Fruit fly (Drosophila melanogaster) whole organism: ENCODE measurements around the gene Rbcn-3B.

ENCODE experiments used
- CG8478 ChIP-seq: fragments of >200 bp; optimal IDR thresholded peaks from 2 replicates; lab custom pipeline; 2018; ENCODE audit warnings: inconsistent platforms
- Dll ChIP-seq: fragments of >200 bp; optimal IDR thresholded peaks from 2 replicates; lab custom pipeline; 2017
- EcR ChIP-seq, 2 experiments: fragments of >200 bp; optimal IDR thresholded peaks; 2 replicates each; lab custom pipeline; 2017; ENCODE audit warnings: missing biosample characterization in 2 of 2, missing genetic modification characterization in 2 of 2, missing genetic modification reagents in 2 of 2
- pan ChIP-seq: fragments of >200 bp; optimal IDR thresholded peaks from 2 replicates; lab custom pipeline; 2017
- psq ChIP-seq: fragments of >200 bp; optimal IDR thresholded peaks from 2 replicates; lab custom pipeline; 2017
- usp ChIP-seq: fragments of >200 bp; optimal IDR thresholded peaks from 2 replicates; lab custom pipeline; 2017; ENCODE audit warnings: missing biosample characterization, missing genetic modification characterization, mixed read lengths

The Rbcn-3B gene

dm6 chrX:1927473-1928306, 19.0 kb downstream of the Rbcn-3B start, which contains the start of gene CG11596:
Gene CG11596 (plus strand): TSS chrX:1927683.
- TF ChIP-seq usp (GFP tag; lab: Kevin White, UChicago) (no peak), Dll (lab: Kevin White, UChicago) (no peak), CG8478 (lab: Kevin White, UChicago) (no peak)

dm6 chrX:1940020-1940419, 31.3 kb downstream of the Rbcn-3B start, which contains the start of the genes CG3857 and CG3587:
Gene CG3857 (minus strand): TSS chrX:1940040.
Gene CG3587 (plus strand): TSS chrX:1940307.
- no peak for TF ChIP-seq usp (GFP tag; lab: Kevin White, UChicago)
- TF ChIP-seq EcR (GFP tag; optimal IDR thresholded peaks at IDR 0.05; lab: Kevin White, UChicago): no peak
- TF ChIP-seq Dll (lab: Kevin White, UChicago): no peak
- TF ChIP-seq psq: no peak
- no peak for TF ChIP-seq pan (lab: Kevin White, UChicago)
- TF ChIP-seq CG8478 (lab: Kevin White, UChicago): no peak

dm6 chrX:1941669-1942092, 33.0 kb downstream of the Rbcn-3B start, which contains the start of gene Hr4:
Gene Hr4 (plus strand): TSS chrX:1941940.
- TF ChIP-seq Dll (lab: Kevin White, UChicago): peak; percentile 24
- TF ChIP-seq usp (GFP tag; lab: Kevin White, UChicago): no peak
- TF ChIP-seq CG8478 (lab: Kevin White, UChicago): no peak
- peak; percentile 53 to 92 for TF ChIP-seq EcR (GFP tag; optimal IDR thresholded peaks at IDR 0.05; lab: Kevin White, UChicago)

dm6 chrX:1943337-1944244, 34.9 kb downstream of the Rbcn-3B start:
- TF ChIP-seq psq (no peak), EcR (GFP tag; optimal IDR thresholded peaks at IDR 0.05; lab: Kevin White, UChicago) (peak; percentile 89 to 94), pan (lab: Kevin White, UChicago) (no peak), usp (GFP tag; lab: Kevin White, UChicago) (no peak), Dll (lab: Kevin White, UChicago) (peak; percentile 69), CG8478 (lab: Kevin White, UChicago) (peak; percentile 2)

- TF ChIP-seq pan (lab: Kevin White, UChicago) (no peak), EcR (GFP tag; optimal IDR thresholded peaks at IDR 0.05; lab: Kevin White, UChicago) (peak; percentile 53 to 70), psq (no peak), usp (GFP tag; lab: Kevin White, UChicago) (no peak)
These were observed 35.8 kb downstream of the Rbcn-3B start for dm6 chrX:1944245-1945114.

dm6 chrX:1945241-1945640, 36.5 kb downstream of the Rbcn-3B start:
- TF ChIP-seq usp (GFP tag; lab: Kevin White, UChicago) (no peak), psq (no peak), EcR (GFP tag; optimal IDR thresholded peaks at IDR 0.05; lab: Kevin White, UChicago) (peak; percentile 83 to 88), CG8478 (lab: Kevin White, UChicago) (no peak)

dm6 chrX:1947178-1947872, 38.6 kb downstream of the Rbcn-3B start:
- TF ChIP-seq EcR (GFP tag; optimal IDR thresholded peaks at IDR 0.05; lab: Kevin White, UChicago): peak; percentile 73 to 93
- no peak for TF ChIP-seq psq

dm6 chrX:1947900-1948374, 39.2 kb downstream of the Rbcn-3B start:
- peak; percentile 58 for TF ChIP-seq Dll (lab: Kevin White, UChicago)
- TF ChIP-seq EcR (GFP tag; optimal IDR thresholded peaks at IDR 0.05; lab: Kevin White, UChicago): peak; percentile 88 to 97
- no peak for TF ChIP-seq CG8478 (lab: Kevin White, UChicago)
- no peak for TF ChIP-seq usp (GFP tag; lab: Kevin White, UChicago)
- no peak for TF ChIP-seq pan (lab: Kevin White, UChicago)
- no peak for TF ChIP-seq psq

- TF ChIP-seq CG8478 (lab: Kevin White, UChicago): no peak
- TF ChIP-seq usp (GFP tag; lab: Kevin White, UChicago): no peak
These were observed 39.9 kb downstream of the Rbcn-3B start for dm6 chrX:1948508-1949065.

- no peak for TF ChIP-seq usp (GFP tag; lab: Kevin White, UChicago)
- TF ChIP-seq EcR (GFP tag; optimal IDR thresholded peaks at IDR 0.05; lab: Kevin White, UChicago): peak; percentile 5 to 27
These were observed 40.9 kb downstream of the Rbcn-3B start for dm6 chrX:1949598-1949997.
